Worm (Caenorhabditis elegans) whole organism, L1 larva: ENCODE data around the gene K09F6.11.
A peak's percentile ranks its signal among the peaks of the same experiment; 100 is the strongest.

ENCODE experiments used
- alr-1 ChIP-seq: fragments of 200-800 bp; sonication (Bioruptor generic); optimal IDR thresholded peaks from 2 replicates; lab custom pipeline; 2018; ENCODE audit warnings: borderline replicate concordance, mild to moderate bottlenecking, missing genetic modification characterization, missing compliant biosample characterization
- ceh-90 ChIP-seq: sonication (generic microtip); optimal IDR thresholded peaks from 2 replicates; lab custom pipeline; 2016; ENCODE audit warnings: missing genetic modification characterization, missing compliant biosample characterization
- efl-1 ChIP-seq, 4 experiments: fragments of 150-350 bp; optimal IDR thresholded peaks in 3 of 4; peaks in 1 of 4; 1 replicate in 1 of 4; 2 replicates in 3 of 4; lab custom pipeline; 2014; ENCODE audit warnings: missing biosample characterization in 2 of 4, missing genetic modification characterization in 2 of 4, missing genetic modification reagents in 2 of 4
- efl-3 ChIP-seq: fragments of 200-800 bp; sonication (Bioruptor generic); optimal IDR thresholded peaks from 2 replicates; lab custom pipeline; 2018; ENCODE audit warnings: mild to moderate bottlenecking, missing genetic modification characterization, missing compliant biosample characterization
- elt-2 ChIP-seq: sonication (generic microtip); optimal IDR thresholded peaks from 2 replicates; lab custom pipeline; 2016; ENCODE audit warnings: missing genetic modification characterization, mild to moderate bottlenecking, inconsistent platforms, missing compliant biosample characterization, missing genetic modification reagents
- fkh-4 ChIP-seq: sonication (generic microtip); optimal IDR thresholded peaks from 2 replicates; lab custom pipeline; 2016; ENCODE audit warnings: missing compliant biosample characterization, missing genetic modification characterization, borderline replicate concordance
- grh-1 ChIP-seq: fragments of 200-800 bp; sonication (Bioruptor generic); IDR thresholded peaks from 2 replicates; pipeline ENCODE4 v1.3.6; 2022; ENCODE audit warnings: missing genetic modification reagents, missing genetic modification characterization, missing compliant biosample characterization
- irx-1 ChIP-seq: sonication (generic microtip); optimal IDR thresholded peaks from 2 replicates; lab custom pipeline; 2016; ENCODE audit warnings: missing genetic modification characterization, missing compliant biosample characterization
- lin-14 ChIP-seq: fragments of 200-800 bp; sonication (Bioruptor generic); optimal IDR thresholded peaks from 2 replicates; lab custom pipeline; 2018; ENCODE audit warnings: mild to moderate bottlenecking, missing genetic modification characterization, moderate library complexity, missing compliant biosample characterization
- lin-39 ChIP-seq: fragments of 150-350 bp; optimal IDR thresholded peaks from 2 replicates; lab custom pipeline; 2014; ENCODE audit warnings: missing biosample characterization, missing genetic modification reagents, missing genetic modification characterization
- nhr-237 ChIP-seq: fragments of 150-350 bp; optimal IDR thresholded peaks from 2 replicates; lab custom pipeline; 2014; ENCODE audit warnings: missing biosample characterization, missing genetic modification characterization
- nhr-47 ChIP-seq: sonication (generic microtip); optimal IDR thresholded peaks from 2 replicates; lab custom pipeline; 2016; ENCODE audit warnings: mild to moderate bottlenecking, missing genetic modification characterization, moderate library complexity, missing compliant biosample characterization
- nhr-85 ChIP-seq: sonication (generic microtip); peaks from one replicate; lab custom pipeline; 2016; ENCODE audit warnings: missing genetic modification characterization, inconsistent platforms, missing compliant biosample characterization
- pqm-1 ChIP-seq: sonication (generic microtip); optimal IDR thresholded peaks from 3 replicates; lab custom pipeline; 2017; ENCODE audit warnings: missing biosample characterization, missing genetic modification characterization
- sox-4 ChIP-seq: sonication (generic microtip); optimal IDR thresholded peaks from 2 replicates; lab custom pipeline; 2016; ENCODE audit warnings: missing genetic modification characterization, missing compliant biosample characterization
- tlp-1 ChIP-seq: fragments of 150-350 bp; optimal IDR thresholded peaks from 2 replicates; lab custom pipeline; 2014; ENCODE audit warnings: missing biosample characterization, missing genetic modification characterization
- unc-30 ChIP-seq: sonication (generic microtip); optimal IDR thresholded peaks from 2 replicates; lab custom pipeline; 2017; ENCODE audit warnings: missing biosample characterization, missing genetic modification characterization
- zip-4 ChIP-seq: fragments of 200-800 bp; sonication (Bioruptor generic); optimal IDR thresholded peaks from 2 replicates; lab custom pipeline; 2018; ENCODE audit warnings: mild to moderate bottlenecking, missing genetic modification characterization, moderate library complexity, missing compliant biosample characterization

The K09F6.11 gene

DNA sequence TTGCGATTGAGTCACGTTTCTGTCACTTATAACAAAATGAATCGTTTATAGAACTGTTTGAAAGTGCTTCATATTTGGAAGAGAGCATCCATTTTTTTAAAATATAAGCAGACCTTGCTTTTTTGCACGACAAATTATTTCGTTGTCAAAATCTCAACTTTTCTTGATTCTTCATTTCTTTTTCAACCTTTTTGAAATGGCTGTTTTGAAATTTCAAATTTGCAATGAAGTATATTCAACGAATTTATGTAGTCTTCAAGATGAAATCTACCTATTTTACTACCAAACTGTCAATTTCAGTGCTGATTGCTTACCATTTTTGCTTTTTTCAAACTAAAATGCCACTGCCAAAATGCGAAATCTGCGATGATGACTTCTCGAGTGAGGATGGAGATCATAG lies 26.8 kb downstream of the K09F6.11 start, which contains the start of gene B0281.3:
Gene B0281.3 (plus strand): TSS at position 301 of the 400 bp plus-strand sequence.
- TF ChIP-seq nhr-85 (tag; lab: Kevin White, UChicago) (no peak), fkh-4 (tag; lab: Kevin White, UChicago) (no peak), nhr-47 (tag; lab: Kevin White, UChicago) (no peak), unc-30 (tag; lab: Kevin White, UChicago) (no peak)

DNA sequence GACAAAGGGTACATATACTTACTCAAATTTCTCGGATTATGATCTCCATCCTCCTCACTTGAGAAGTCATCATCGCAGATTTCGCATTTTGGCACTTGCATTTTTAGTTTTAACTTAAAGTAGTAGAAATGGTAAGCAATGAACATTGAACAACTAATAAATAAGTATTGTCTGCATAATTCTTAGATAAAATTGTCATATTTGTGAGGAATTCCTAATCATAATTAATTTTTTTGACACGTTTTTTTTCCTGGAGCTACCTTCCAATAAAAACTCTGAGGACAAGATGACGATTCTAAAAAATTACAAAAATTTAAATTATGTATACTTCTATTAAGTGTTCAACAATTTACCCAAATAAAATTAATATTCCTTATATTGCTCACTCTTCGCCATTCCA lies 32.8 kb downstream of the K09F6.11 start, which contains the start of the genes trim-21 and B0281.1:
Gene trim-21 (minus strand): TSS at position 101 of the 400 bp plus-strand sequence.
Gene B0281.1 (plus strand): TSS at position 321 of the 400 bp plus-strand sequence.
- no peak for TF ChIP-seq lin-14
- no peak for TF ChIP-seq alr-1 (tag; lab: Kevin White, UChicago)
- no peak for TF ChIP-seq grh-1 (GFP tag; lab: Robert Waterston, UW)
- TF ChIP-seq, all 84 proteins: peak for 0

DNA sequence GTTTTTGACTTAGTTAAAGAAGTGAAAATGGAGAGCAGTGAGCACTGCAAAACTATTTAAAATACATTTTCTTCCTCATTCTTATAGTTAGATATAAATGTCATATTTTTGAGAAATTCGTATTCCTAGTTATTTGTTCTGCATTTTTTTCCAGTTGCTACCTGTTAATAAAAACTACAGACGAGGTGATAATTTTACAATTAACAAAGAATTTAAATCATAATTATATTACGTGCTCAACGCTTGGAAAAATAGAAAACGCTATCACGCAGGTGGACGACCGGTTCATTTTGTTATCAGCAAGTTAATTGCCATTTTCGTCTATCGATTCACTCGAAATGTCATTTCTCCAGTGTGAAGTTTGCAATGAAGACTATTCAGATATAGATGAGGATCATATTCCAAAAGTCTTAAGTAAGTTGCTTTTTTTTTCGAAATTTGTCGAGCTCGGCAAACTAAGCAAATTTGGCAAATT lies 38.0 kb downstream of the K09F6.11 start, which contains the start of the genes ZK1240.5 and ZK1240.9:
Gene ZK1240.5 (minus strand): TSS at position 51 of the 475 bp plus-strand sequence.
Gene ZK1240.9 (plus strand): TSS at position 307 of the 475 bp plus-strand sequence.
- peak; percentile 35 for TF ChIP-seq elt-2 (tag; lab: Kevin White, UChicago)
- TF ChIP-seq efl-1 (optimal IDR thresholded peaks at IDR 0.05; lab: Kevin White, UChicago): no peak
- peak in 1 of 2 experiments; percentile 79 for TF ChIP-seq efl-1 (GFP tag; optimal IDR thresholded peaks at IDR 0.05 in 1 of 2; lab: Kevin White, UChicago)
- no peak for TF ChIP-seq nhr-237
- TF ChIP-seq zip-4 (GFP tag; lab: Kevin White, UChicago): no peak
- TF ChIP-seq, all 84 proteins: peak for 2

DNA sequence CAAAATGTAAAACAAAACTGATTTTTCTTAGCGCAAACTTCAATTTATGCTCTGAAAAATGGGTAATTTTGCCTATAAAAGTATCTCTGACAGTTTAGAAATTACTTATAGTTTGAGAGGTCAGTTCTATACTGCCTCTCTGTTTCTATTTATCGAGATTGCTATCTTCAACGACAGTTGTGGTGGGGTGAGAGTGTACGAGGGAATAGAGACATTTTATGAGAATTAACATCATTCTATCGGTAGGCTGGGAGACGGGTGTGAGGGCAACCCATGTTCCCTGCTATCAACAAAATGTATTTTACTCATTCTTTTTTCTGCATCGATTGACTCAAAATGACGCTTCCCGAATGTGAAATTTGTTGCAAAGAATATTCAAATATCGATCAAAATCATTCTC lies 40.2 kb downstream of the K09F6.11 start, which contains the start of gene ZK1240.3:
Gene ZK1240.3 (plus strand): TSS at position 238 of the 400 bp plus-strand sequence.
- TF ChIP-seq ceh-90 (tag; lab: Kevin White, UChicago) (no peak), elt-2 (tag; lab: Kevin White, UChicago) (peak; percentile 30)

DNA sequence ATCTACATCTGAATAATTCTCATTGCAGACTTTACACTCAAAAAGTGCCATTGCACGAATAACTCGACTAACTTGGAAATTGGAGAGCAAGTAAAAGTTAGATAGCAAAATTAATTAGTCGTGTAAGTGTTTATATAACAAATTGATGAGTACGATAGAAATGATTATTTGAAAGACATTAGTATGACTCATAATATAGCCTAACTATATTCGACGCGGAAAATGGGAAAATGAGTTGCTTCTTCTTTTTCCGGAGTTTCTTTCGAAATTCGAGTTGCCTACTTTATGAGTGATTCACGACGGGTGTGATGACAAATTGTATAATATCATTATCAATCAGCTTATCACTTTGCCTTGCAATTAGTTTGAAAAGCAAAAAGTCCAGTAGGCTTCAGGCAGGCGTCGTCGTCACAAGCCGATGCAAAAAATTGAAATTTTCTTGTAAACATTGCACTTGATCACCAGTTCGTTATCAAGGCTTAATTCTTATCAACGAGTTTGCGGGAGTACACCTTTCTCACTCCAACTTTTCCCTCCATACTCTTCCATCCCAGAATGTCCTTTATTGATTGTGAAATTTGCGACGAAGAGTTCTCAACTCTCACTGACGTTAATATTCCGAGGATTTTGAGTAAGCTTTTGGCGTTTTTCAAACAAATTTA lies 43.0 kb downstream of the K09F6.11 start, which contains the start of the genes ZK1240.6 and ZK1240.2:
Gene ZK1240.6 (minus strand): TSS at position 51 of the 662 bp plus-strand sequence.
Gene ZK1240.2 (plus strand): TSS at position 520 of the 662 bp plus-strand sequence.
- peak; percentile 49 for TF ChIP-seq pqm-1 (tag; lab: Kevin White, UChicago)
- TF ChIP-seq elt-2 (tag; lab: Kevin White, UChicago): peak; percentile 74
- no peak for TF ChIP-seq lin-39 (tag; lab: Kevin White, UChicago)
- TF ChIP-seq, all 84 proteins: peak for 2

DNA sequence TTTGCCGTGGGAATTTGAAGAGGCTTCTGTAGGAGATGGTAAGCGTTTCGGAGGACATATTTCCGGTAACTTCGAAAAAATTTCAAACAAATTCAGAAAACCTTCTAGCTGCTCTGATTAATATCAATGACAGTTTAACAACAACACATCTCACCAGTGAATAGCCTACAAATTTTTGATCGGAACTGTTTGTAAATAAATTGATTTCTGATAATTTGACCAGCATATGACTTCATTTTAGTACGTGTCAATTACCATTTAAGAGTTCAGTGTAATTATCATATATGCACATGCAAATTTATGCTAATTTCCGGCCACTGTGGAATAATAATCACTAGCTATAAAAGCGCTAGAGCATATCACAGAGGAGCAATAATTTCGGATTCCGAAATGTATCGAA lies 45.0 kb downstream of the K09F6.11 start, which contains the start of gene ZK1240.11:
Gene ZK1240.11 (plus strand): TSS at position 301 of the 400 bp plus-strand sequence.
- no peak for TF ChIP-seq sox-4 (tag; lab: Kevin White, UChicago)
- TF ChIP-seq efl-1 (optimal IDR thresholded peaks at IDR 0.05; lab: Kevin White, UChicago): no peak
- peak in 1 of 2 experiments; percentile 25 for TF ChIP-seq efl-1 (GFP tag; optimal IDR thresholded peaks at IDR 0.05 in 1 of 2; lab: Kevin White, UChicago)

DNA sequence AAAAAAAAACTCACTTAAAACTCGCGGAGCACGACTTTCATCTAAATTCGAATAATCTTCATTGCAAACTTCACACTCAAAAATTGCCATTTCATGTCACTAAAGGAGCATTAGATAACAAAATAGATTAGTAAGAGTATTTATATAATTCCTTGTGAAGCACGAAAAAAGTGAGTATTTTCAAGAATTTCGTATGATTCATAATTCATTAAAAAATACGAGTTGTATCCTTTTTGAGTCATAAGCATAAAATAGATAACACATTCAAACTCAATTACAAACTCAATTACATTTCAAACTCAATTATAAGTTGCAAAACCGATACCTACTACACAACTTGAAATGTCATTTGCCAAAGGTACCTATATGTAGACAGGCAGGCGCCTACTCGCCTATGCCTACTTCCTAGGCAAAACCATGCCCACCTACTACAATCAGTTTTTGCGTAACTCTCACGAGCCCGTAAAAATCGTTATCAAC lies 49.1 kb downstream of the K09F6.11 start, which contains the start of the genes ZK1240.8 and ZK1240.1:
Gene ZK1240.8 (minus strand): TSS at position 101 of the 480 bp plus-strand sequence.
Gene ZK1240.1 (plus strand): TSS at position 430 of the 480 bp plus-strand sequence.
- TF ChIP-seq tlp-1 (tag; lab: Kevin White, UChicago) (no peak), elt-2 (tag; lab: Kevin White, UChicago) (peak; percentile 5), efl-3 (GFP tag; lab: Kevin White, UChicago) (no peak), irx-1 (tag; lab: Kevin White, UChicago) (no peak)
